Fruit fly (Drosophila melanogaster) whole organism, embryonic: ENCODE measurements around the gene tipE.

Experiments used
- CG10462 ChIP-seq: fragments of 200-800 bp; sonication (Bioruptor generic); optimal IDR thresholded peaks from 2 replicates; lab custom pipeline; 2016; ENCODE audit warnings: missing biosample characterization, missing genetic modification characterization
- CG12104 ChIP-seq: fragments of 200-800 bp; sonication (Bioruptor generic); optimal IDR thresholded peaks from 3 replicates; lab custom pipeline; 2016; ENCODE audit warnings: missing biosample characterization, missing genetic modification characterization
- CG12219 ChIP-seq: fragments of 200-800 bp; sonication (Bioruptor generic); optimal IDR thresholded peaks from 3 replicates; lab custom pipeline; 2018; ENCODE audit warnings: missing biosample characterization, mild to moderate bottlenecking, missing genetic modification characterization
- CG16863 ChIP-seq: fragments of 200-800 bp; sonication (Bioruptor generic); optimal IDR thresholded peaks from 3 replicates; lab custom pipeline; 2016; ENCODE audit warnings: missing biosample characterization, missing genetic modification characterization
- CG17359 ChIP-seq: fragments of 200-800 bp; sonication (Bioruptor generic); optimal IDR thresholded peaks from 3 replicates; lab custom pipeline; 2018; ENCODE audit warnings: missing biosample characterization, mild to moderate bottlenecking, missing genetic modification characterization, moderate library complexity
- CG17385 ChIP-seq: fragments of 200-800 bp; sonication (Bioruptor generic); optimal IDR thresholded peaks from 3 replicates; lab custom pipeline; 2018; ENCODE audit warnings: missing biosample characterization, mild to moderate bottlenecking, missing genetic modification characterization
- CG17802 ChIP-seq: fragments of 200-800 bp; sonication (Bioruptor generic); optimal IDR thresholded peaks from 2 replicates; lab custom pipeline; 2018; ENCODE audit warnings: missing biosample characterization, mild to moderate bottlenecking, missing genetic modification characterization, moderate library complexity
- CG17829 ChIP-seq: fragments of 200-800 bp; optimal IDR thresholded peaks from 2 replicates; lab custom pipeline; 2019; ENCODE audit warnings: missing biosample characterization, mild to moderate bottlenecking, missing genetic modification characterization, moderate library complexity
- CG30020 ChIP-seq: fragments of 200-800 bp; optimal IDR thresholded peaks from 2 replicates; lab custom pipeline; 2019; ENCODE audit warnings: missing biosample characterization, mild to moderate bottlenecking, missing genetic modification characterization, moderate library complexity
- CG30403 ChIP-seq: fragments of 200-800 bp; sonication (Bioruptor generic); optimal IDR thresholded peaks from 3 replicates; lab custom pipeline; 2016; ENCODE audit warnings: missing biosample characterization, missing genetic modification characterization
- CG3407 ChIP-seq: fragments of 200-800 bp; sonication (Bioruptor generic); optimal IDR thresholded peaks from 2 replicates; lab custom pipeline; 2018; ENCODE audit warnings: missing biosample characterization, mild to moderate bottlenecking, missing genetic modification characterization
- CG42726 ChIP-seq: fragments of 200-800 bp; sonication (Bioruptor generic); IDR thresholded peaks from 2 replicates; pipeline ENCODE4 v1.3.6; 2022; ENCODE audit warnings: missing biosample characterization, missing genetic modification characterization; ENCODE audit not compliant: partially characterized antibody
- CG4820 ChIP-seq: fragments of 200-800 bp; sonication (Bioruptor generic); optimal IDR thresholded peaks from 3 replicates; lab custom pipeline; 2016; ENCODE audit warnings: missing biosample characterization, missing genetic modification characterization
- CG5953 ChIP-seq: fragments of 200-800 bp; sonication (Bioruptor generic); IDR thresholded peaks from 2 replicates; pipeline ENCODE4 v1.3.6; 2022; ENCODE audit warnings: missing biosample characterization, missing genetic modification characterization
- CG6175 ChIP-seq: fragments of 200-800 bp; sonication (Bioruptor generic); IDR thresholded peaks from 3 replicates; pipeline ENCODE4 v1.3.6; 2022; ENCODE audit warnings: missing biosample characterization, missing genetic modification characterization
- CG6689 ChIP-seq: fragments of 200-800 bp; sonication (Bioruptor generic); IDR thresholded peaks from 2 replicates; pipeline ENCODE4 v1.3.6; 2022; ENCODE audit warnings: missing biosample characterization, missing genetic modification characterization
- CG7556 ChIP-seq: fragments of 200-800 bp; sonication (Bioruptor generic); optimal IDR thresholded peaks from 2 replicates; lab custom pipeline; 2017; ENCODE audit warnings: missing biosample characterization, mild to moderate bottlenecking, missing genetic modification characterization
- CG7786 ChIP-seq: fragments of 200-800 bp; sonication (Bioruptor generic); optimal IDR thresholded peaks from 2 replicates; lab custom pipeline; 2016; ENCODE audit warnings: missing biosample characterization, missing genetic modification characterization
- CG7987 ChIP-seq: fragments of 200-800 bp; sonication (Bioruptor generic); optimal IDR thresholded peaks from 2 replicates; lab custom pipeline; 2018; ENCODE audit warnings: missing biosample characterization, mild to moderate bottlenecking, missing genetic modification characterization, moderate library complexity
- CG8944 ChIP-seq: fragments of 200-800 bp; sonication (Bioruptor generic); optimal IDR thresholded peaks from 3 replicates; lab custom pipeline; 2016; ENCODE audit warnings: missing biosample characterization, missing genetic modification characterization
- CG9437 ChIP-seq: fragments of 200-800 bp; sonication (Bioruptor generic); optimal IDR thresholded peaks from 2 replicates; lab custom pipeline; 2018; ENCODE audit warnings: missing biosample characterization, mild to moderate bottlenecking, missing genetic modification characterization
- Camta ChIP-seq: fragments of 200-800 bp; sonication (Bioruptor generic); optimal IDR thresholded peaks from 2 replicates; lab custom pipeline; 2016; ENCODE audit warnings: missing biosample characterization, missing genetic modification characterization
- E2f2 ChIP-seq: fragments of 200-800 bp; sonication (Bioruptor generic); IDR thresholded peaks from 2 replicates; pipeline ENCODE4 v1.3.6; 2022; ENCODE audit warnings: missing biosample characterization, missing genetic modification characterization
- ERR ChIP-seq: fragments of 200-800 bp; sonication (Bioruptor generic); optimal IDR thresholded peaks from 2 replicates; lab custom pipeline; 2016; ENCODE audit warnings: missing biosample characterization, missing genetic modification characterization
- Gsc ChIP-seq: fragments of 200-800 bp; sonication (Bioruptor generic); IDR thresholded peaks from 2 replicates; pipeline ENCODE4 v1.3.6; 2022; ENCODE audit warnings: missing biosample characterization, missing genetic modification characterization
- H2.0 ChIP-seq: fragments of 200-800 bp; sonication (Bioruptor generic); IDR thresholded peaks from 2 replicates; pipeline ENCODE4 v1.3.6; 2022; ENCODE audit warnings: missing biosample characterization, missing genetic modification characterization
- HLHmδ ChIP-seq: fragments of 200-800 bp; sonication (Bioruptor generic); optimal IDR thresholded peaks from 2 replicates; lab custom pipeline; 2018; ENCODE audit warnings: missing biosample characterization, mild to moderate bottlenecking, missing genetic modification characterization, moderate library complexity
- Hand ChIP-seq: fragments of 200-800 bp; sonication (Bioruptor generic); optimal IDR thresholded peaks from 2 replicates; lab custom pipeline; 2017; ENCODE audit warnings: mild to moderate bottlenecking, missing biosample characterization, missing genetic modification reagents, missing genetic modification characterization
- Hr39 ChIP-seq: fragments of >200 bp; optimal IDR thresholded peaks from 2 replicates; lab custom pipeline; 2017
- Sin3A ChIP-seq: fragments of >200 bp; optimal IDR thresholded peaks from 2 replicates; lab custom pipeline; 2018
- Ssrp ChIP-seq: fragments of 200-800 bp; sonication (Bioruptor generic); optimal IDR thresholded peaks from 2 replicates; lab custom pipeline; 2018; ENCODE audit warnings: missing biosample characterization, mild to moderate bottlenecking, missing genetic modification characterization, moderate library complexity
- bigmax ChIP-seq: fragments of 200-800 bp; sonication (Bioruptor generic); optimal IDR thresholded peaks from 2 replicates; lab custom pipeline; 2018; ENCODE audit warnings: missing biosample characterization, mild to moderate bottlenecking, missing genetic modification characterization
- cad ChIP-seq: fragments of >200 bp; optimal IDR thresholded peaks from 2 replicates; lab custom pipeline; 2017; ENCODE audit warnings: missing biosample characterization, missing genetic modification characterization
- cwo ChIP-seq: fragments of 200-800 bp; sonication (Bioruptor generic); optimal IDR thresholded peaks from 3 replicates; lab custom pipeline; 2017; ENCODE audit warnings: missing biosample characterization, missing genetic modification characterization, mild to moderate bottlenecking, moderate library complexity, missing genetic modification reagents
- dimm ChIP-seq: fragments of 200-800 bp; sonication (Bioruptor generic); IDR thresholded peaks from 2 replicates; pipeline ENCODE4 v1.3.6; 2022; ENCODE audit warnings: missing biosample characterization, missing genetic modification characterization
- dpn ChIP-seq, 2 experiments: fragments of 200-800 bp; sonication (Bioruptor generic); optimal IDR thresholded peaks; 3 replicates each; lab custom pipeline; 2016; ENCODE audit warnings: missing biosample characterization in 2 of 2, missing genetic modification characterization in 2 of 2
- emc ChIP-seq: fragments of 200-800 bp; sonication (Bioruptor generic); optimal IDR thresholded peaks from 2 replicates; lab custom pipeline; 2016; ENCODE audit warnings: missing biosample characterization, missing genetic modification characterization
- fd102C ChIP-seq: fragments of 200-800 bp; sonication (Bioruptor generic); optimal IDR thresholded peaks from 2 replicates; lab custom pipeline; 2018; ENCODE audit warnings: missing biosample characterization, mild to moderate bottlenecking, missing genetic modification characterization, moderate library complexity
- gce ChIP-seq: fragments of 200-800 bp; sonication (Bioruptor generic); IDR thresholded peaks from 3 replicates; pipeline ENCODE4 v1.3.6; 2022; ENCODE audit warnings: missing biosample characterization, missing genetic modification characterization
- ind ChIP-seq: fragments of 200-800 bp; sonication (Bioruptor generic); optimal IDR thresholded peaks from 3 replicates; lab custom pipeline; 2016; ENCODE audit warnings: missing biosample characterization, missing genetic modification characterization
- lov ChIP-seq, 2 experiments: fragments of 200-800 bp in 1 of 2; fragments of >200 bp in 1 of 2; sonication (Bioruptor generic) in 1 of 2; IDR thresholded peaks in 1 of 2; optimal IDR thresholded peaks in 1 of 2; 2 replicates in 1 of 2; 3 replicates in 1 of 2; pipeline versions ENCODE4 v1.3.6 to Lab custom; 2017 to 2022; ENCODE audit warnings: missing biosample characterization in 1 of 2, missing genetic modification characterization in 1 of 2
- nerfin-2 ChIP-seq: fragments of 200-800 bp; sonication (Bioruptor generic); IDR thresholded peaks from 2 replicates; pipeline ENCODE4 v1.3.6; 2022; ENCODE audit warnings: missing biosample characterization, missing genetic modification characterization; ENCODE audit not compliant: partially characterized antibody
- org-1 ChIP-seq: fragments of 200-800 bp; sonication (Bioruptor generic); optimal IDR thresholded peaks from 2 replicates; lab custom pipeline; 2017; ENCODE audit warnings: missing biosample characterization, missing genetic modification characterization
- otp ChIP-seq: fragments of 200-800 bp; sonication (Bioruptor generic); IDR thresholded peaks from 3 replicates; pipeline ENCODE4, ENCODE4 v1.3.6; 2022; ENCODE audit warnings: missing biosample characterization, missing genetic modification characterization
- p53 ChIP-seq: fragments of 200-800 bp; sonication (Bioruptor generic); optimal IDR thresholded peaks from 2 replicates; lab custom pipeline; 2016; ENCODE audit warnings: missing biosample characterization, missing genetic modification characterization
- pita ChIP-seq: fragments of 200-800 bp; sonication (Bioruptor generic); optimal IDR thresholded peaks from 2 replicates; lab custom pipeline; 2017; ENCODE audit warnings: missing biosample characterization, mild to moderate bottlenecking, missing genetic modification characterization
- ranshi ChIP-seq: fragments of 200-800 bp; sonication (Bioruptor generic); IDR thresholded peaks from 2 replicates; pipeline ENCODE4 v1.3.6; 2022; ENCODE audit warnings: missing biosample characterization, missing genetic modification characterization
- salm ChIP-seq: fragments of 200-800 bp; sonication (Bioruptor generic); optimal IDR thresholded peaks from 2 replicates; lab custom pipeline; 2018; ENCODE audit warnings: missing biosample characterization, mild to moderate bottlenecking, missing genetic modification characterization
- sr ChIP-seq: fragments of 200-800 bp; sonication (Bioruptor generic); IDR thresholded peaks from 3 replicates; pipeline ENCODE4 v1.3.6; 2022; ENCODE audit warnings: missing biosample characterization, missing genetic modification characterization
- sug ChIP-seq: fragments of 200-800 bp; optimal IDR thresholded peaks from 2 replicates; lab custom pipeline; 2019; ENCODE audit warnings: missing biosample characterization, mild to moderate bottlenecking, missing genetic modification characterization, moderate library complexity
- z ChIP-seq: fragments of 200-800 bp; sonication (Bioruptor generic); IDR thresholded peaks from 3 replicates; pipeline ENCODE4 v1.3.6; 2022; ENCODE audit warnings: missing biosample characterization, missing genetic modification characterization

Gene tipE

DNA sequence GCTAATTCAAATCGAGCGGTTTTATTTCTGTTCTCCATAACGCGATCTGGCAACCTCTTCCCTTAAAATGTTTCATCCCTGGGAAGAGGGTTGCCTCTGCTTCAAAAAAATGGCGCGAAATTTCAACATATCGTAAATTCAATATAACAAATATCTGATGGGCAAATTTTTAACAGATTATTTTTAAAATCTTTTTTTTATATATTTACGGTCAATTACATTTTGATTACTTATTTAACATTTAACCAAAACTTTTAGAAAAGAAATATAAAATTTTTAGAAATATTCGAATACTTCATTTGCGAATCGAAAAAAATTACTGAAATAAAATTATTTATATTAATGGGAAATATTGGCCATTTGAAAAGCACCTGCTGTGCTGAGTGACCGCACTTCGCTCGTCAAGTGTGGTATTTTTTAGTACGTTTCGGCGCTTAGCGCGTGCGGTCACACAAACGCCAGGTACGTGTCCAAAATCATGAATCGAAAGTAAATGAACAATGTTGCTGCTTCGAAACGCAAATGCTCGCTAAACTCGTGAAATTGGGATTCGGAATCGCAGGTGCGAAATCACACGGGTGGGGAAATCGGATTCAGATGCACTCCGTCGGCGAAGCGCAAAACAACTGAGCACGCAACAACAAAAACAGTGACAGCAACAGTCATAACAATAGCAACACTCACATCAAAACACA, 18.2 kb upstream of the tipE start, which contains the start of gene Ero1L (continued):
- TF ChIP-seq CG42726 (GFP tag; lab: Robert Waterston, UW) (no peak), CG12104 (GFP tag; lab: Kevin White, UChicago) (peak; percentile 18), CG6175 (GFP tag; lab: Robert Waterston, UW) (no peak), ind (GFP tag; lab: Kevin White, UChicago) (peak; percentile 2), Sin3A (lab: Kevin White, UChicago) (peak; percentile 41), Hand (GFP tag; lab: Kevin White, UChicago) (no peak), ERR (GFP tag; lab: Kevin White, UChicago) (no peak), E2f2 (GFP tag; lab: Robert Waterston, UW) (peak; percentile 98), gce (GFP tag; lab: Robert Waterston, UW) (no peak), CG12219 (no peak), cwo (GFP tag; lab: Kevin White, UChicago) (peak; percentile 20), pita (GFP tag; lab: Kevin White, UChicago) (no peak), Camta (GFP tag; lab: Kevin White, UChicago) (no peak), H2.0 (GFP tag; lab: Robert Waterston, UW) (no peak), CG8944 (GFP tag; lab: Kevin White, UChicago) (peak; percentile 12), CG3407 (GFP tag; lab: Kevin White, UChicago) (no peak), lov (optimal IDR thresholded peaks at IDR 0.05; lab: Kevin White, UChicago) (no peak), lov (GFP tag; IDR thresholded peaks at IDR 0.05; lab: Robert Waterston, UW) (0 out of 3 replicates have a peak, but pooled peaks have one; percentile 47), CG9437 (GFP tag; lab: Kevin White, UChicago) (no peak), CG17802 (tag; lab: Kevin White, UChicago) (no peak), emc (GFP tag; lab: Kevin White, UChicago) (no peak), Gsc (GFP tag; lab: Robert Waterston, UW) (no peak), HLHmδ (GFP tag; lab: Kevin White, UChicago) (no peak), CG4820 (GFP tag; lab: Kevin White, UChicago) (peak; percentile 11), CG7556 (GFP tag; lab: Kevin White, UChicago) (no peak), salm (tag; lab: Kevin White, UChicago) (no peak), CG10462 (GFP tag; lab: Kevin White, UChicago) (no peak), org-1 (GFP tag; lab: Kevin White, UChicago) (no peak), dpn (GFP tag; optimal IDR thresholded peaks at IDR 0.05; lab: Kevin White, UChicago) (no peak), otp (GFP tag; lab: Robert Waterston, UW) (peak; percentile 30; the same call in 1 of the 3 replicates), CG7987 (GFP tag; lab: Kevin White, UChicago) (no peak), CG17359 (tag; lab: Kevin White, UChicago) (peak; percentile 29), nerfin-2 (GFP tag; lab: Robert Waterston, UW) (peak; percentile 48; the same call in 1 of the 2 replicates), sr (no peak), cad (GFP tag; lab: Kevin White, UChicago) (no peak), CG30403 (GFP tag; lab: Kevin White, UChicago) (peak; percentile 16), Hr39 (lab: Kevin White, UChicago) (no peak), CG7786 (no peak), fd102C (GFP tag; lab: Kevin White, UChicago) (no peak), z (GFP tag; lab: Robert Waterston, UW) (no peak), CG30020 (no peak), sug (no peak), CG17385 (no peak), CG16863 (no peak), dimm (GFP tag; lab: Robert Waterston, UW) (no peak), bigmax (GFP tag; lab: Kevin White, UChicago) (no peak), CG17829 (peak; percentile 52), CG6689 (GFP tag; lab: Robert Waterston, UW) (peak; percentile 37), ranshi (GFP tag; lab: Robert Waterston, UW) (no peak), CG5953 (no peak), Ssrp (no peak), p53 (GFP tag; lab: Kevin White, UChicago) (no peak)
